Worm (Caenorhabditis elegans) whole organism, young adult: Measurements from ENCODE around the gene nhr-128.

Source experiments
- B0019.2 ChIP-seq: fragments of 200-800 bp; sonication (Bioruptor generic); conservative IDR thresholded peaks from 2 replicates; pipeline ENCODE4 v1.3.6; 2022; ENCODE audit warnings: missing genetic modification reagents, missing genetic modification characterization, missing compliant biosample characterization
- B0035.1 ChIP-seq: sonication (generic microtip); optimal IDR thresholded peaks from 2 replicates; lab custom pipeline; 2016; ENCODE audit warnings: missing genetic modification characterization, mild to moderate bottlenecking, missing compliant biosample characterization, missing genotype, missing genetic modification reagents
- F10E7.11 ChIP-seq: sonication (generic microtip); optimal IDR thresholded peaks from 2 replicates; lab custom pipeline; 2017; ENCODE audit warnings: mild to moderate bottlenecking, missing genetic modification characterization, moderate library complexity, missing compliant biosample characterization
- F37B4.10 ChIP-seq: fragments of 200-800 bp; sonication (Bioruptor generic); IDR thresholded peaks from 2 replicates; pipeline ENCODE4 v1.3.6; 2022; ENCODE audit warnings: missing genetic modification characterization, missing compliant biosample characterization
- F39B2.1 ChIP-seq: fragments of 200-800 bp; sonication (Bioruptor generic); IDR thresholded peaks from 2 replicates; pipeline ENCODE4 v1.3.6; 2022; ENCODE audit warnings: missing genetic modification reagents, missing genetic modification characterization, missing compliant biosample characterization
- Y53F4B.3 ChIP-seq: fragments of 200-800 bp; sonication (Bioruptor generic); IDR thresholded peaks from 2 replicates; pipeline ENCODE4 v1.3.6; 2022; ENCODE audit warnings: missing genetic modification reagents, missing genetic modification characterization, missing compliant biosample characterization
- Y53G8AR.9 ChIP-seq: fragments of 200-800 bp; sonication (Bioruptor generic); conservative IDR thresholded peaks from 2 replicates; pipeline ENCODE4 v1.3.6; 2022; ENCODE audit warnings: missing genetic modification reagents, missing genetic modification characterization, missing compliant biosample characterization
- Y56A3A.18 ChIP-seq: fragments of 200-800 bp; sonication (Bioruptor generic); IDR thresholded peaks from 2 replicates; pipeline ENCODE4 v1.3.6; 2022; ENCODE audit warnings: missing genetic modification reagents, missing genetic modification characterization, missing compliant biosample characterization
- Y67H2A.10 ChIP-seq: fragments of 200-800 bp; sonication (Bioruptor generic); conservative IDR thresholded peaks from 2 replicates; pipeline ENCODE4 v1.3.6; 2022; ENCODE audit warnings: missing genetic modification reagents, missing genetic modification characterization, missing compliant biosample characterization
- ama-1 ChIP-seq, 3 experiments: fragments of 150-350 bp in 1 of 3; sonication (generic microtip) in 2 of 3; optimal IDR thresholded peaks; 2 replicates each; lab custom pipeline; 2014 to 2018; ENCODE audit warnings: missing biosample characterization in 2 of 3, missing genetic modification characterization in 2 of 3, missing genetic modification reagents in 2 of 3
- aptf-3 ChIP-seq: fragments of 200-800 bp; sonication (Bioruptor generic); IDR thresholded peaks from 2 replicates; pipeline ENCODE4 v1.3.6; 2022; ENCODE audit warnings: missing genetic modification characterization, missing compliant biosample characterization
- attf-5 ChIP-seq: fragments of 200-800 bp; sonication (Bioruptor generic); optimal IDR thresholded peaks from 2 replicates; lab custom pipeline; 2018; ENCODE audit warnings: mild to moderate bottlenecking, missing genetic modification characterization, missing compliant biosample characterization
- cebp-1 ChIP-seq, 2 experiments: fragments of 200-800 bp in 1 of 2; sonication (Bioruptor generic) in 1 of 2; sonication (generic microtip) in 1 of 2; IDR thresholded peaks in 1 of 2; optimal IDR thresholded peaks in 1 of 2; 2 replicates each; pipeline versions ENCODE4 v1.3.6 to Lab custom; 2017 to 2022; ENCODE audit warnings: missing compliant biosample characterization in 2 of 2, missing genetic modification characterization in 2 of 2, mild to moderate bottlenecking in 1 of 2, missing genetic modification reagents in 1 of 2, moderate library complexity in 1 of 2
- ceh-27 ChIP-seq: fragments of 200-800 bp; sonication (Bioruptor generic); optimal IDR thresholded peaks from 2 replicates; lab custom pipeline; 2018; ENCODE audit warnings: mild to moderate bottlenecking, missing genetic modification characterization, moderate library complexity, missing compliant biosample characterization
- dox-1 ChIP-seq: fragments of 200-800 bp; sonication (Bioruptor generic); IDR thresholded peaks from 2 replicates; pipeline ENCODE4 v1.3.6; 2022; ENCODE audit warnings: missing genetic modification reagents, missing genetic modification characterization, missing compliant biosample characterization
- dpff-1 ChIP-seq: sonication (generic microtip); optimal IDR thresholded peaks from 2 replicates; lab custom pipeline; 2017; ENCODE audit warnings: mild to moderate bottlenecking, missing genetic modification characterization, missing compliant biosample characterization
- hlh-26 ChIP-seq: fragments of 200-800 bp; sonication (Bioruptor generic); conservative IDR thresholded peaks from 2 replicates; pipeline ENCODE4 v1.3.6; 2022; ENCODE audit warnings: missing genetic modification reagents, missing genetic modification characterization, missing compliant biosample characterization
- hmg-1.2 ChIP-seq: fragments of 200-800 bp; sonication (Bioruptor generic); IDR thresholded peaks from 2 replicates; pipeline ENCODE4 v1.3.6; 2022; ENCODE audit warnings: missing genetic modification reagents, missing genetic modification characterization, missing compliant biosample characterization
- hmg-20 ChIP-seq: fragments of 200-800 bp; sonication (Bioruptor generic); IDR thresholded peaks from 2 replicates; pipeline ENCODE4 v1.3.6; 2022; ENCODE audit warnings: missing genetic modification reagents, missing genetic modification characterization, missing compliant biosample characterization
- lag-1 ChIP-seq: fragments of 200-800 bp; sonication (Bioruptor generic); IDR thresholded peaks from 2 replicates; pipeline ENCODE4 v1.3.6; 2022; ENCODE audit warnings: missing genetic modification reagents, missing genetic modification characterization, missing compliant biosample characterization
- let-607 ChIP-seq, 2 experiments: fragments of 200-800 bp in 1 of 2; sonication (Bioruptor generic) in 1 of 2; sonication (generic microtip) in 1 of 2; optimal IDR thresholded peaks; 2 replicates each; lab custom pipeline; 2016 to 2018; ENCODE audit warnings: mild to moderate bottlenecking in 2 of 2, missing compliant biosample characterization in 2 of 2, missing genetic modification characterization in 2 of 2, moderate library complexity in 2 of 2, missing genotype in 1 of 2
- lin-26 ChIP-seq: fragments of 200-800 bp; sonication (Bioruptor generic); IDR thresholded peaks from 2 replicates; pipeline ENCODE4 v1.3.6; 2022; ENCODE audit warnings: missing genetic modification reagents, missing genetic modification characterization, missing compliant biosample characterization
- madf-6 ChIP-seq: fragments of 200-800 bp; sonication (Bioruptor generic); IDR thresholded peaks from 2 replicates; pipeline ENCODE4 v1.3.6; 2022; ENCODE audit warnings: missing genetic modification reagents, missing genetic modification characterization, missing compliant biosample characterization
- madf-8 ChIP-seq: fragments of 200-800 bp; sonication (Bioruptor generic); conservative IDR thresholded peaks from 2 replicates; pipeline ENCODE4 v1.3.6; 2022; ENCODE audit warnings: missing genetic modification reagents, missing genetic modification characterization, missing compliant biosample characterization
- mcd-1 ChIP-seq: fragments of 200-800 bp; sonication (Bioruptor generic); IDR thresholded peaks from 2 replicates; pipeline ENCODE4 v1.3.6; 2022; ENCODE audit warnings: missing genetic modification reagents, missing genetic modification characterization, missing compliant biosample characterization
- mes-4 ChIP-seq: sonication (generic microtip); optimal IDR thresholded peaks from 2 replicates; lab custom pipeline; 2016; ENCODE audit warnings: missing genotype, missing genetic modification characterization, missing compliant biosample characterization
- mxl-1 ChIP-seq: sonication (generic microtip); optimal IDR thresholded peaks from 2 replicates; lab custom pipeline; 2016; ENCODE audit warnings: missing genetic modification characterization, missing compliant biosample characterization
- nfyb-1 ChIP-seq: fragments of 200-800 bp; sonication (Bioruptor generic); IDR thresholded peaks from 2 replicates; pipeline ENCODE4 v1.3.6; 2022; ENCODE audit warnings: missing genetic modification reagents, missing genetic modification characterization, missing compliant biosample characterization
- nhr-80 ChIP-seq: sonication (generic microtip); optimal IDR thresholded peaks from 2 replicates; lab custom pipeline; 2016; ENCODE audit warnings: missing genetic modification characterization, missing compliant biosample characterization
- nhr-90 ChIP-seq: sonication (generic microtip); optimal IDR thresholded peaks from 2 replicates; lab custom pipeline; 2016; ENCODE audit warnings: missing genotype, mild to moderate bottlenecking, missing genetic modification characterization, missing compliant biosample characterization
- snpc-1.1 ChIP-seq: sonication (generic microtip); optimal IDR thresholded peaks from 2 replicates; lab custom pipeline; 2017; ENCODE audit warnings: missing genetic modification characterization, mild to moderate bottlenecking, missing compliant biosample characterization, antibody characterized with exemption, moderate library complexity, missing genotype, missing genetic modification reagents; ENCODE audit not compliant: insufficient read depth
- tbx-9 ChIP-seq: sonication (generic microtip); optimal IDR thresholded peaks from 2 replicates; lab custom pipeline; 2016; ENCODE audit warnings: borderline replicate concordance, missing genetic modification characterization, inconsistent platforms, missing compliant biosample characterization
- unc-130 ChIP-seq: sonication (generic microtip); optimal IDR thresholded peaks from 2 replicates; lab custom pipeline; 2016; ENCODE audit warnings: missing genetic modification reagents, missing genetic modification characterization, missing compliant biosample characterization
- zim-3 ChIP-seq: sonication (generic microtip); optimal IDR thresholded peaks from 2 replicates; lab custom pipeline; 2017; ENCODE audit warnings: mild to moderate bottlenecking, missing genetic modification characterization, moderate library complexity, missing compliant biosample characterization
- ztf-22 ChIP-seq: fragments of 200-800 bp; sonication (Bioruptor generic); optimal IDR thresholded peaks from 2 replicates; lab custom pipeline; 2018; ENCODE audit warnings: mild to moderate bottlenecking, missing genetic modification characterization, moderate library complexity, missing compliant biosample characterization
- ztf-3 ChIP-seq: fragments of 200-800 bp; sonication (Bioruptor generic); optimal IDR thresholded peaks from 2 replicates; lab custom pipeline; 2018; ENCODE audit warnings: mild to moderate bottlenecking, missing genetic modification characterization, missing compliant biosample characterization

The nhr-128 gene

ce11 chrV:2214428-2215038 is 7.3 kb upstream of the nhr-128 start, which contains the start of gene nhr-184 (continued):
- TF ChIP-seq B0019.2 (GFP tag; lab: Robert Waterston, UW) (no peak), dox-1 (no peak), attf-5 (peak; percentile 8), mes-4 (no peak), nfyb-1 (no peak)

ce11 chrV:2215352-2215751 is 6.5 kb upstream of the nhr-128 start, which contains the start of gene nstp-8:
nstp-8 (plus strand) TSS chrV:2215652.
- TF ChIP-seq ztf-3 (GFP tag; lab: Kevin White, UChicago) (no peak), nhr-90 (tag; lab: Kevin White, UChicago) (no peak), unc-130 (GFP tag; lab: Kevin White, UChicago) (no peak), nfyb-1 (no peak), mxl-1 (no peak), aptf-3 (GFP tag; lab: Robert Waterston, UW) (no peak), hmg-20 (GFP tag; lab: Robert Waterston, UW) (no peak), snpc-1.1 (no peak), mcd-1 (GFP tag; lab: Robert Waterston, UW) (no peak), F37B4.10 (GFP tag; lab: Robert Waterston, UW) (no peak), ama-1 (optimal IDR thresholded peaks at IDR 0.05; lab: Kevin White, UChicago) (no peak), ama-1 (GFP tag; optimal IDR thresholded peaks at IDR 0.05; lab: Kevin White, UChicago) (no peak), zim-3 (tag; lab: Kevin White, UChicago) (no peak), madf-6 (GFP tag; lab: Robert Waterston, UW) (no peak), Y56A3A.18 (no peak), let-607 (tag; optimal IDR thresholded peaks at IDR 0.05; lab: Kevin White, UChicago) (no peak), B0035.1 (tag; lab: Kevin White, UChicago) (no peak), lag-1 (GFP tag; lab: Robert Waterston, UW) (no peak), F39B2.1 (GFP tag; lab: Robert Waterston, UW) (no peak)

ce11 chrV:2216927-2217326 is 4.9 kb upstream of the nhr-128 start:
- TF ChIP-seq ceh-27 (GFP tag; lab: Kevin White, UChicago) (no peak), tbx-9 (tag; lab: Kevin White, UChicago) (no peak), Y53G8AR.9 (GFP tag; lab: Robert Waterston, UW) (no peak), dpff-1 (tag; lab: Kevin White, UChicago) (no peak)

ce11 chrV:2218803-2219202 is 3.1 kb upstream of the nhr-128 start, which contains the start of gene nhr-56:
nhr-56 (plus strand) TSS chrV:2219004.
- no peak for TF ChIP-seq lin-26
- peak; percentile 23; the same call in 1 of the 2 replicates for TF ChIP-seq hmg-1.2
- peak; percentile 68 for TF ChIP-seq nhr-80 (tag; lab: Kevin White, UChicago)
- TF ChIP-seq cebp-1 (GFP tag; IDR thresholded peaks at IDR 0.05; lab: Robert Waterston, UW), result peak; percentile 94
- TF ChIP-seq cebp-1 (tag; optimal IDR thresholded peaks at IDR 0.05; lab: Kevin White, UChicago), result peak; percentile 98
- TF ChIP-seq attf-5, result peak; percentile 91
- no peak for TF ChIP-seq F10E7.11 (tag; lab: Kevin White, UChicago)
- peak; percentile 17 for TF ChIP-seq ceh-27 (GFP tag; lab: Kevin White, UChicago)

ce11 chrV:2225130-2225529 is 3.3 kb downstream of the nhr-128 start, which contains the start of gene nhr-103:
nhr-103 (plus strand) TSS chrV:2225430.
- no peak for TF ChIP-seq madf-8 (GFP tag; lab: Robert Waterston, UW)
- TF ChIP-seq hlh-26 (GFP tag; lab: Robert Waterston, UW), result no peak
- TF ChIP-seq Y53F4B.3 (GFP tag; lab: Robert Waterston, UW), result no peak
- no peak for TF ChIP-seq Y56A3A.18
- no peak for TF ChIP-seq ztf-22
- TF ChIP-seq ama-1 (optimal IDR thresholded peaks at IDR 0.05; lab: Kevin White, UChicago), result no peak
- no peak for TF ChIP-seq ama-1 (GFP tag; optimal IDR thresholded peaks at IDR 0.05; lab: Kevin White, UChicago)
- no peak for TF ChIP-seq Y67H2A.10
